Worm (Caenorhabditis elegans) whole organism, L2 larva: Measurements from ENCODE around the gene Y37E11B.6.

Source experiments
- R02D3.7 ChIP-seq: fragments of 150-350 bp; optimal IDR thresholded peaks from 2 replicates; lab custom pipeline; 2014; ENCODE audit warnings: missing biosample characterization, missing genetic modification characterization
- aly-2 ChIP-seq: fragments of 150-350 bp; optimal IDR thresholded peaks from 2 replicates; lab custom pipeline; 2014; ENCODE audit warnings: missing biosample characterization, missing genetic modification characterization
- ama-1 ChIP-seq: fragments of 150-350 bp; optimal IDR thresholded peaks from 2 replicates; lab custom pipeline; 2018; ENCODE audit warnings: inconsistent platforms
- ceh-16 ChIP-seq: fragments of 150-350 bp; optimal IDR thresholded peaks from 2 replicates; lab custom pipeline; 2014; ENCODE audit warnings: missing biosample characterization, missing genetic modification characterization
- ceh-82 ChIP-seq: fragments of 150-350 bp; optimal IDR thresholded peaks from 2 replicates; lab custom pipeline; 2014; ENCODE audit warnings: missing biosample characterization, missing genetic modification characterization
- egl-27 ChIP-seq: sonication (generic microtip); optimal IDR thresholded peaks from 3 replicates; lab custom pipeline; 2017; ENCODE audit warnings: missing biosample characterization, missing genetic modification reagents, missing genetic modification characterization
- fos-1 ChIP-seq: fragments of 150-350 bp; optimal IDR thresholded peaks from 2 replicates; lab custom pipeline; 2014; ENCODE audit warnings: missing biosample characterization, missing genetic modification characterization
- lin-13 ChIP-seq: fragments of 150-350 bp; optimal IDR thresholded peaks from 2 replicates; lab custom pipeline; 2014; ENCODE audit warnings: missing biosample characterization, missing genetic modification reagents, missing genetic modification characterization
- mab-5 ChIP-seq: fragments of 150-350 bp; optimal IDR thresholded peaks from 2 replicates; lab custom pipeline; 2014; ENCODE audit warnings: missing biosample characterization, missing genetic modification characterization
- nhr-25 ChIP-seq: fragments of 150-350 bp; sonication (generic microtip); optimal IDR thresholded peaks from 3 replicates; lab custom pipeline; 2014; ENCODE audit warnings: missing biosample characterization, missing genetic modification characterization
- peb-1 ChIP-seq: fragments of 150-350 bp; optimal IDR thresholded peaks from 2 replicates; lab custom pipeline; 2014; ENCODE audit warnings: missing biosample characterization, missing genetic modification characterization
- sma-9 ChIP-seq, 2 experiments: fragments of 150-350 bp in 1 of 2; sonication (generic microtip) in 1 of 2; optimal IDR thresholded peaks; 2 replicates each; lab custom pipeline; 2014 to 2016; ENCODE audit warnings: missing genetic modification characterization in 2 of 2, mild to moderate bottlenecking in 1 of 2, missing biosample characterization in 1 of 2, missing compliant biosample characterization in 1 of 2, missing genetic modification reagents in 1 of 2, moderate library complexity in 1 of 2
- ztf-1 ChIP-seq: fragments of 200-800 bp; sonication (Bioruptor generic); conservative IDR thresholded peaks from 2 replicates; pipeline ENCODE4 v1.3.6; 2022; ENCODE audit warnings: missing genetic modification characterization, missing compliant biosample characterization

DNA sequence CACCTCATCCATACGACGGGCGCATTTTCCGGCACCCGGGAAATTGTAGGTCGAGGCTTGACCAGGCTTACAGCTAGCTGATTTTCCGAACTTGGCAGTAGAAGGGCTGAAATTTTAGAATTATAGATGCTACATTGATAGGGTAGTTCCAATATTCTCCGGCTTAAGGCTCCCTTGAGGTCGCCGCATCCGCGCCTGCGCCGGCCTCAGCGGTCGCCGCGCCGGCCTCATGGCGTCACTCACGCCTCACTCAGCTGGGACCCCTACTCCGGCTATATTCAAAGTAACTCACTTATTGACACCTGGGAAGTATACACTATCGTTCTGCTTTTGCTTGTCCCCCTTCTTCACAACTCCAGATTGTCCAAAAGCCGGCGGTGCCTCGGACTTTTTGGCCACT lies 5.0 kb upstream of the Y37E11B.6 start:
- TF ChIP-seq lin-13 (GFP tag; lab: Kevin White, UChicago) (no peak), nhr-25 (no peak), mab-5 (tag; lab: Kevin White, UChicago) (no peak), ztf-1 (GFP tag; lab: Robert Waterston, UW) (no peak), aly-2 (tag; lab: Kevin White, UChicago) (no peak), egl-27 (tag; lab: Kevin White, UChicago) (no peak), fos-1 (tag; lab: Kevin White, UChicago) (no peak), R02D3.7 (tag; lab: Kevin White, UChicago) (no peak), peb-1 (tag; lab: Kevin White, UChicago) (no peak), ceh-82 (tag; lab: Kevin White, UChicago) (no peak), ama-1 (lab: Kevin White, UChicago) (no peak), sma-9 (GFP tag; optimal IDR thresholded peaks at IDR 0.05; lab: Kevin White, UChicago) (no peak), sma-9 (tag; optimal IDR thresholded peaks at IDR 0.05; lab: Kevin White, UChicago) (no peak), ceh-16 (tag; lab: Kevin White, UChicago) (no peak)
